Worm (Caenorhabditis elegans) whole organism, midembryonic: Measurements from ENCODE around the gene tag-297.

Experiments used
- T22C8.4 ChIP-seq: fragments of 200-800 bp; sonication (Bioruptor generic); IDR thresholded peaks from 2 replicates; pipeline ENCODE4 v1.3.6; 2022; ENCODE audit warnings: missing genetic modification characterization, missing compliant biosample characterization
- cog-1 ChIP-seq: sonication (generic microtip); optimal IDR thresholded peaks from 2 replicates; lab custom pipeline; 2016; ENCODE audit warnings: missing genetic modification characterization, missing compliant biosample characterization
- flt-1 ChIP-seq: fragments of 200-800 bp; sonication (Bioruptor generic); IDR thresholded peaks from 2 replicates; pipeline ENCODE4 v1.3.6; 2022; ENCODE audit warnings: missing genetic modification characterization, missing compliant biosample characterization
- klf-2 ChIP-seq: fragments of 200-800 bp; sonication (Bioruptor generic); conservative IDR thresholded peaks from 2 replicates; pipeline ENCODE4 v1.3.6; 2022; ENCODE audit warnings: missing genetic modification reagents, missing genetic modification characterization, missing compliant biosample characterization
- med-1 ChIP-seq: sonication (generic microtip); optimal IDR thresholded peaks from 2 replicates; lab custom pipeline; 2017; ENCODE audit warnings: missing genetic modification characterization, mild to moderate bottlenecking, missing compliant biosample characterization, antibody characterized with exemption, missing genetic modification reagents; ENCODE audit not compliant: insufficient read depth
- ref-1 ChIP-seq: fragments of 200-800 bp; sonication (Bioruptor generic); conservative IDR thresholded peaks from 2 replicates; pipeline ENCODE4 v1.3.6; 2022; ENCODE audit warnings: missing genetic modification reagents, missing genetic modification characterization, missing compliant biosample characterization
- tab-1 ChIP-seq: fragments of 200-800 bp; sonication (Bioruptor generic); IDR thresholded peaks from 2 replicates; pipeline ENCODE4 v1.3.6; 2022; ENCODE audit warnings: missing genetic modification characterization, missing compliant biosample characterization
- ztf-23 ChIP-seq: fragments of 200-800 bp; sonication (Bioruptor generic); IDR thresholded peaks from 2 replicates; pipeline ENCODE4 v1.3.6; 2022; ENCODE audit warnings: missing genetic modification reagents, missing genetic modification characterization, missing compliant biosample characterization
- ztf-29 ChIP-seq: fragments of 200-800 bp; sonication (Bioruptor generic); IDR thresholded peaks from 2 replicates; pipeline ENCODE4 v1.3.6; 2022; ENCODE audit warnings: missing genetic modification reagents, missing genetic modification characterization, missing compliant biosample characterization

DNA sequence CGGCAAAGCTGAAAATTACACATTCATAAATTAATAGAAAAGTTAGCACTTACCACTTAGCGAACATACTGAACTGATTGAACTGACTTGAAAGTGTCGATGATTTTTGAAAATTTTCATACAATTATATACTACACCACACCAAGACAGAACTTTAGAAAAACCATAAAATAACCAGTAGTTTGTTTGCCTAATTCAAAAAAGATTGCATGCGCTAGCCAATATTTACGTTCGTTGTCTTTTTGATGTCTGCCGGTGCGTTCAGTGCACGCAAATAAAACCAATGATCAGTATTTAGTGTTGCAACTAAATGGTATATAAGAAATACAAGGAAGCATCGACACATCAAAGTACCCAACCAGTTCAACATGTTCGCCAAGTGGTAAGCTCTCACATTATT, 46.9 kb upstream of the tag-297 start, which contains the start of the genes nspb-8 and nspb-9:
- TF ChIP-seq ztf-23 (GFP tag; lab: Robert Waterston, UW) (no peak), cog-1 (tag; lab: Kevin White, UChicago) (no peak), tab-1 (GFP tag; lab: Robert Waterston, UW) (no peak), med-1 (GFP tag; lab: Kevin White, UChicago) (no peak), ref-1 (no peak), T22C8.4 (GFP tag; lab: Robert Waterston, UW) (no peak), flt-1 (GFP tag; lab: Robert Waterston, UW) (no peak), klf-2 (no peak), ztf-29 (GFP tag; lab: Robert Waterston, UW) (no peak)
